Fruit fly (Drosophila melanogaster): ENCODE measurements around the gene Nelf-A.

The Nelf-A gene

DNA sequence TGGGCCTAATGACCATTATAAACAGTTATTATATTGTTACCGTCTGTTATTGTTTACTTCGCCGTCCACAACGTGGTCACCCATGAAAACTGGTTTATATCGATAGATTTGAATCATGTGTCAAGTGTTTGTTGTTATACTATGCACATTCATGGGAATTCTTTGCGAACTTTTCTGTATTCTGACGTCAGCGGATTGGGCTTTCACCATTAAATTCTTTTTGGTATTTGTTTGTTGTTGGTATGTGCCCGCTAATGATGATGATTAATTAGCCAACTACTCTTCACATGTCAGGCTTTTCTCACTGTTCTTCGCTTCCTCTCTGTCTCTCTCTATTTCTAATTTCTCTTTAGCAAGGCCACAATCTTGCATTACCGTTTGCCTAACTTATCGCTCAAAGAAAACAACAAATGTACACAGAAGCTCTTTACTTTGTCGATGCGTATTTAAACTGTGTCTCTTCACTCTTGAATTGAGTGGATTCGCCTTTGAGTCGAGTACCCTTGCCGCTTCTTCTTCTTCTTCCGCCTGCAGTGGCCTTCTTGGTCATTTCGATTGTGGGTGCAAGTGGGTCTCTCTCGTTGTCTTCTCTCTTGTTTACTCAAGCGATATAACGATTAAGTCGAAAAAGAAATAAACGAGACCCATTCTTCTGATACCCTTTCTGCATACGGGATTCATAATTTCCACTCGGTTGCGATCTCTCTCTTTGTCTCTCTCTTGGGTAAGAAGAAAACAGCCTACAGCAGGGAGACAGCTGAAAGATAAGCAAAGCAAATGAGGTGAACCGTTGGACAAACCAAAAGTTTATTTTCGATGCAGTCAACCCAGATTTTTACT lies 19.6 kb upstream of the Nelf-A start:
- TF ChIP-seq CG2889 (GFP tag; IDR thresholded peaks at IDR 0.05), result no peak
- TF ChIP-seq CG4360 (GFP tag; IDR thresholded peaks at IDR 0.05), result peak; percentile 64; the same call in 1 of the 2 replicates
- TF ChIP-seq Trl (optimal IDR thresholded peaks at IDR 0.05), result peak; percentile 36 to 82
- no peak for TF ChIP-seq Trl (GFP tag; optimal IDR thresholded peaks at IDR 0.05)
- no peak for TF ChIP-seq CG11085 (GFP tag; IDR thresholded peaks at IDR 0.05)
- peak; percentile 50; the same call in 1 of the 2 replicates for TF ChIP-seq stc (GFP tag; IDR thresholded peaks at IDR 0.05)
- no peak for TF ChIP-seq CG43689 (GFP tag; IDR thresholded peaks at IDR 0.05)
- no peak; the same call in 1 of the 2 replicates for TF ChIP-seq sob (GFP tag; IDR thresholded peaks at IDR 0.05)
- no peak for TF ChIP-seq Dip2 (GFP tag; IDR thresholded peaks at IDR 0.05)
- no peak for TF ChIP-seq CG12104 (GFP tag; optimal IDR thresholded peaks at IDR 0.05)
- TF ChIP-seq CG9215 (GFP tag; IDR thresholded peaks at IDR 0.05), result no peak
- TF ChIP-seq CG13624 (GFP tag; optimal IDR thresholded peaks at IDR 0.05), result no peak
- no peak for TF ChIP-seq CG15073 (GFP tag; optimal IDR thresholded peaks at IDR 0.05)
- TF ChIP-seq cg (GFP tag; optimal IDR thresholded peaks at IDR 0.05), result no peak
- TF ChIP-seq fd96Cb (tag; optimal IDR thresholded peaks at IDR 0.05), result no peak
- no peak for TF ChIP-seq chn (GFP tag; optimal IDR thresholded peaks at IDR 0.05)
- TF ChIP-seq H2.0 (GFP tag; IDR thresholded peaks at IDR 0.05), result no peak
- no peak for TF ChIP-seq Stat92E (GFP tag; optimal IDR thresholded peaks at IDR 0.05)
- TF ChIP-seq CG9817 (tag; optimal IDR thresholded peaks at IDR 0.05), result no peak
- peak; percentile 52 for TF ChIP-seq onecut (GFP tag; IDR thresholded peaks at IDR 0.05)
- TF ChIP-seq cas (GFP tag; IDR thresholded peaks at IDR 0.05), result no peak
- TF ChIP-seq Hr78 (GFP tag; optimal IDR thresholded peaks at IDR 0.05), result no peak
- TF ChIP-seq CG6791 (GFP tag; IDR thresholded peaks at IDR 0.05; ENCODE audit: partially characterized antibody), result no peak
- no peak for TF ChIP-seq CG12769 (tag; optimal IDR thresholded peaks at IDR 0.05)
- peak; percentile 72; the same call in 2 of the 3 replicates for TF ChIP-seq sr (GFP tag; IDR thresholded peaks at IDR 0.05)
- no peak for TF ChIP-seq ham (GFP tag; IDR thresholded peaks at IDR 0.05)
- no peak for TF ChIP-seq maf-S (GFP tag; optimal IDR thresholded peaks at IDR 0.05)
- no peak for TF ChIP-seq phol (tag; optimal IDR thresholded peaks at IDR 0.05)
- no peak for TF ChIP-seq GATAe (GFP tag; conservative IDR thresholded peaks at IDR 0.05)
- no peak for TF ChIP-seq Taf1 (GFP tag; IDR thresholded peaks at IDR 0.05)
- TF ChIP-seq Dad (GFP tag; optimal IDR thresholded peaks at IDR 0.05), result no peak
- no peak for TF ChIP-seq gro (GFP tag; optimal IDR thresholded peaks at IDR 0.05)
- peak; percentile 50 for TF ChIP-seq Hand (GFP tag; optimal IDR thresholded peaks at IDR 0.05)
- peak; percentile 90 for TF ChIP-seq CrebB (tag; optimal IDR thresholded peaks at IDR 0.05)
- TF ChIP-seq shn (GFP tag; optimal IDR thresholded peaks at IDR 0.05), result no peak
- peak; percentile 40 for TF ChIP-seq CG1603 (tag; optimal IDR thresholded peaks at IDR 0.05)
- TF ChIP-seq CG18764 (GFP tag; optimal IDR thresholded peaks at IDR 0.05), result no peak
- TF ChIP-seq CG10462 (GFP tag; optimal IDR thresholded peaks at IDR 0.05), result no peak
- TF ChIP-seq Spps (tag; optimal IDR thresholded peaks at IDR 0.05), result peak; percentile 66
- TF ChIP-seq CG6854 (GFP tag; optimal IDR thresholded peaks at IDR 0.05), result peak; percentile 58
- peak; percentile 54 for TF ChIP-seq nom (GFP tag; optimal IDR thresholded peaks at IDR 0.05)
- TF ChIP-seq zfh1 (GFP tag; IDR thresholded peaks at IDR 0.05), result 0 out of 3 replicates have a peak, but pooled peaks have one; percentile 13
- no peak for TF ChIP-seq CG11456 (GFP tag; IDR thresholded peaks at IDR 0.05)
- no peak for TF ChIP-seq fd3F (GFP tag; optimal IDR thresholded peaks at IDR 0.05)
- TF ChIP-seq Bdp1 (GFP tag; optimal IDR thresholded peaks at IDR 0.05), result no peak
- TF ChIP-seq en (GFP tag; optimal IDR thresholded peaks at IDR 0.05), result no peak
- TF ChIP-seq CG17328 (GFP tag; IDR thresholded peaks at IDR 0.05), result peak; percentile 18; the same call in 1 of the 2 replicates
- no peak for TF ChIP-seq CG9727 (GFP tag; optimal IDR thresholded peaks at IDR 0.05)
- TF ChIP-seq D19B (GFP tag; optimal IDR thresholded peaks at IDR 0.05), result no peak
- TF ChIP-seq ssp (GFP tag; IDR thresholded peaks at IDR 0.05), result no peak
